Worm (Caenorhabditis elegans): ENCODE results near the gene mpz-6.

mpz-6 gene

ce11 chrII:9385241-9385640 lies 21.7 kb downstream of the mpz-6 start, which contains the start of gene C06C3.7:
TSS of gene C06C3.7 (plus strand) at chrII:9385541.
- no peak for TF ChIP-seq C34F6.9 (tag; optimal IDR thresholded peaks at IDR 0.05)
- TF ChIP-seq unc-55 (GFP tag; optimal IDR thresholded peaks at IDR 0.05) = no peak
- TF ChIP-seq lin-13 (GFP tag; optimal IDR thresholded peaks at IDR 0.05) = no peak
- TF ChIP-seq elt-1 (tag; optimal IDR thresholded peaks at IDR 0.05) = no peak
- TF ChIP-seq unc-62 (GFP tag; optimal IDR thresholded peaks at IDR 0.05) = no peak
- TF ChIP-seq fos-1 (tag; optimal IDR thresholded peaks at IDR 0.05) = no peak
- TF ChIP-seq nhr-21 (tag; optimal IDR thresholded peaks at IDR 0.05) = no peak
- TF ChIP-seq nhr-237 (tag; optimal IDR thresholded peaks at IDR 0.05) = no peak
- no peak for TF ChIP-seq ztf-11 (tag; optimal IDR thresholded peaks at IDR 0.05)
- TF ChIP-seq sma-3 (GFP tag; optimal IDR thresholded peaks at IDR 0.05) = no peak
- no peak for TF ChIP-seq Y55F3AM.14 (GFP tag; optimal IDR thresholded peaks at IDR 0.05)
- no peak for TF ChIP-seq alr-1 (tag; optimal IDR thresholded peaks at IDR 0.05)
- TF ChIP-seq sem-4 (tag; optimal IDR thresholded peaks at IDR 0.05) = no peak
- TF ChIP-seq snpc-4 (tag; optimal IDR thresholded peaks at IDR 0.05) = no peak
- no peak for TF ChIP-seq dmd-4 (tag; optimal IDR thresholded peaks at IDR 0.05)
- TF ChIP-seq mdl-1 (tag; optimal IDR thresholded peaks at IDR 0.05) = no peak
- no peak for TF ChIP-seq lin-39 (tag; optimal IDR thresholded peaks at IDR 0.05)
- TF ChIP-seq blmp-1 (tag; optimal IDR thresholded peaks at IDR 0.05; ENCODE audit: insufficient read depth) = no peak
- TF ChIP-seq F13H6.1 (tag; optimal IDR thresholded peaks at IDR 0.05) = no peak
- no peak for TF ChIP-seq mab-5 (tag; optimal IDR thresholded peaks at IDR 0.05)

ce11 chrII:9379796-9380195 lies 27.1 kb downstream of the mpz-6 start, which contains the start of gene srh-48:
TSS of gene srh-48 (plus strand) at chrII:9380096.
- TF ChIP-seq sem-4 (tag; optimal IDR thresholded peaks at IDR 0.05) = no peak
- TF ChIP-seq gmeb-1 (tag; optimal IDR thresholded peaks at IDR 0.05) = no peak
- TF ChIP-seq crh-2 (tag; optimal IDR thresholded peaks at IDR 0.05) = no peak
- no peak for TF ChIP-seq peb-1 (tag; optimal IDR thresholded peaks at IDR 0.05)
- TF ChIP-seq ZK546.5 (tag; optimal IDR thresholded peaks at IDR 0.05) = no peak
- TF ChIP-seq nhr-21 (tag; optimal IDR thresholded peaks at IDR 0.05) = no peak
- TF ChIP-seq unc-55 (GFP tag; optimal IDR thresholded peaks at IDR 0.05) = no peak
- no peak for TF ChIP-seq dmd-4 (tag; optimal IDR thresholded peaks at IDR 0.05)
- TF ChIP-seq R02D3.7 (tag; optimal IDR thresholded peaks at IDR 0.05) = no peak
- no peak for TF ChIP-seq F13H6.1 (tag; optimal IDR thresholded peaks at IDR 0.05)
- TF ChIP-seq sma-3 (GFP tag; optimal IDR thresholded peaks at IDR 0.05) = no peak
- TF ChIP-seq ceh-16 (tag; optimal IDR thresholded peaks at IDR 0.05) = no peak
- TF ChIP-seq nhr-12 (tag; optimal IDR thresholded peaks at IDR 0.05) = no peak
- TF ChIP-seq ceh-82 (tag; optimal IDR thresholded peaks at IDR 0.05) = no peak
- TF ChIP-seq elt-1 (tag; optimal IDR thresholded peaks at IDR 0.05) = no peak
- no peak for TF ChIP-seq elt-3 (tag; optimal IDR thresholded peaks at IDR 0.05)

ce11 chrII:9378174-9378573 lies 28.7 kb downstream of the mpz-6 start:
- no peak for TF ChIP-seq crh-2 (tag; optimal IDR thresholded peaks at IDR 0.05)
- no peak for TF ChIP-seq peb-1 (tag; optimal IDR thresholded peaks at IDR 0.05)
- no peak for TF ChIP-seq nhr-11 (tag; optimal IDR thresholded peaks at IDR 0.05)
- TF ChIP-seq ztf-11 (tag; optimal IDR thresholded peaks at IDR 0.05) = no peak
- TF ChIP-seq lin-11 (tag; optimal IDR thresholded peaks at IDR 0.05) = no peak
- TF ChIP-seq nhr-23 (tag; optimal IDR thresholded peaks at IDR 0.05) = no peak
- no peak for TF ChIP-seq egl-27 (tag; optimal IDR thresholded peaks at IDR 0.05)
- no peak for TF ChIP-seq gmeb-1 (tag; optimal IDR thresholded peaks at IDR 0.05)
- peak; percentile 19 for TF ChIP-seq skn-1 (tag; optimal IDR thresholded peaks at IDR 0.05)
- peak; percentile 68 for TF ChIP-seq fos-1 (tag; optimal IDR thresholded peaks at IDR 0.05)

- TF ChIP-seq mab-5 (tag; optimal IDR thresholded peaks at IDR 0.05) = no peak
- no peak for TF ChIP-seq ama-1 (optimal IDR thresholded peaks at IDR 0.05)
- TF ChIP-seq nhr-77 (tag; optimal IDR thresholded peaks at IDR 0.05) = no peak
- TF ChIP-seq egl-27 (tag; optimal IDR thresholded peaks at IDR 0.05) = no peak
- TF ChIP-seq R02D3.7 (tag; optimal IDR thresholded peaks at IDR 0.05) = no peak
- TF ChIP-seq F13H6.1 (tag; optimal IDR thresholded peaks at IDR 0.05) = no peak
- no peak for TF ChIP-seq nhr-21 (tag; optimal IDR thresholded peaks at IDR 0.05)
- TF ChIP-seq nhr-23 (tag; optimal IDR thresholded peaks at IDR 0.05) = no peak
- TF ChIP-seq unc-55 (GFP tag; optimal IDR thresholded peaks at IDR 0.05) = no peak
- no peak for TF ChIP-seq nhr-237 (tag; optimal IDR thresholded peaks at IDR 0.05)
- no peak for TF ChIP-seq nhr-11 (tag; optimal IDR thresholded peaks at IDR 0.05)
- TF ChIP-seq lin-39 (tag; optimal IDR thresholded peaks at IDR 0.05) = no peak
Observed at ce11 chrII:9377158-9377557, 29.8 kb downstream of the mpz-6 start, which contains the start of gene C06C3.10. TSS of gene C06C3.10 (minus strand) at chrII:9377258.
